Worm (Caenorhabditis elegans) whole organism, early embryonic: Measurements from ENCODE around the gene F37C12.21.

Experiments
- ama-1 ChIP-seq: fragments of 150-350 bp; optimal IDR thresholded peaks from 2 replicates; lab custom pipeline; 2014
- ceh-13 ChIP-seq: fragments of 200-800 bp; sonication (Bioruptor generic); optimal IDR thresholded peaks from 2 replicates; lab custom pipeline; 2018; ENCODE audit warnings: mild to moderate bottlenecking, missing genetic modification characterization, missing compliant biosample characterization
- hmbx-1 ChIP-seq: sonication (generic microtip); optimal IDR thresholded peaks from 2 replicates; lab custom pipeline; 2016; ENCODE audit warnings: mild to moderate bottlenecking, missing genetic modification characterization, missing compliant biosample characterization
- pes-1 ChIP-seq: fragments of 200-800 bp; sonication (Bioruptor generic); IDR thresholded peaks from 2 replicates; pipeline ENCODE4 v1.3.6; 2022; ENCODE audit warnings: missing genetic modification reagents, missing genetic modification characterization, missing compliant biosample characterization
- tbx-11 ChIP-seq: fragments of 200-800 bp; sonication (Bioruptor generic); IDR thresholded peaks from 2 replicates; pipeline ENCODE4 v1.3.6; 2022; ENCODE audit warnings: missing genetic modification characterization, missing compliant biosample characterization
- tra-4 ChIP-seq: sonication (generic microtip); optimal IDR thresholded peaks from 2 replicates; lab custom pipeline; 2017; ENCODE audit warnings: missing genetic modification characterization, missing compliant biosample characterization

ce11 chrIII:7201378-7202256, 13.5 kb downstream of the F37C12.21 start, which contains the start of gene dpy-31:
- TF ChIP-seq tbx-11 (GFP tag; lab: Robert Waterston, UW) (no peak), pes-1 (GFP tag; lab: Robert Waterston, UW) (no peak), ceh-13 (GFP tag; lab: Kevin White, UChicago) (no peak), ama-1 (lab: Kevin White, UChicago) (no peak), tra-4 (tag; lab: Kevin White, UChicago) (no peak), hmbx-1 (tag; lab: Kevin White, UChicago) (no peak)
